Fruit fly (Drosophila melanogaster) whole organism, pupa: ENCODE data around the gene CG15283.

Experiments used
- CG12605 ChIP-seq: fragments of 200-800 bp; sonication (Bioruptor generic); IDR thresholded peaks from 2 replicates; pipeline ENCODE4 v1.3.6; 2022; ENCODE audit warnings: missing biosample characterization, missing genetic modification characterization
- CG4496 ChIP-seq: fragments of 200-800 bp; sonication (Bioruptor generic); IDR thresholded peaks from 3 replicates; pipeline ENCODE4 v1.3.6; 2022; ENCODE audit warnings: missing biosample characterization, missing genetic modification characterization

DNA sequence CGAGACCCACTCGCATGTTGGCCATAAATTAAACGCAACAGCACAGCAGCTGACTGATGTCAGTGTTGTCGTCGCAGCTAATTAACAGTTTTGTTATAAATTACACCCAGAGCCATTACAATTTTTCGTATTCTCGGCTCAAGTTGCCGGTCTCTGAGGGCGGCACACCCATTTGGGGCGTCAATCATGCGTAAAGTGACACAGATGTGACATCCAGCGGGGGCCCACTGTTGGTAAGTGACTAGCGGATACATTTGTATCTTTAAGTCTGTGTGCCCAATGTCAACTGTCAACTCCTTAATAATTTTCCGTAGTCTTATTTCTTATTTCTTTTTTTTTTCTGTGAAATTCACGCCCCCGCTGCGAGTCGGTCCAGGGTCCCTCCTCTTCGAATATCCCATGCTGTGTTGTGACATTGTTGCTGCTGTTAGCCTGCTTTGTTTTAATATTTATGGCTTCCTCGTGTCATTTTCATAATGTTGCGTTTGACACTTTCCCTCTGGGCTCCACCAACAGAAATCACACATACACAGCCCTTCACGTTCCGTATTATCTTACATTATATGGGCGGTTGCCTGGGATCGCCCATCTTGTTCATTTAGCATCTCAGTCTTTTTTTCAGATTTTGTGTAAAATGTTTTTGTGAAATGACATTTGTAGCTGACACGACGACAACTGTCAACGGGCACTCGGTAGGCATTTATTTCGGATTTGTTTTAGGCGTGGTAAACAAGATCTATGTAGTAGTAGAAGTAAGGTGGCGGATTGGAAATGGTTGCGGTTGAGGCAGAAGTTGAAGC lies 46.9 kb upstream of the CG15283 start:
- no peak for TF ChIP-seq CG12605
- no peak for TF ChIP-seq CG4496
